Fruit fly (Drosophila melanogaster): ENCODE measurements around the gene Eig71Eh.
A peak's percentile ranks its signal among the peaks of the same experiment; 100 is the strongest.

Gene Eig71Eh

DNA sequence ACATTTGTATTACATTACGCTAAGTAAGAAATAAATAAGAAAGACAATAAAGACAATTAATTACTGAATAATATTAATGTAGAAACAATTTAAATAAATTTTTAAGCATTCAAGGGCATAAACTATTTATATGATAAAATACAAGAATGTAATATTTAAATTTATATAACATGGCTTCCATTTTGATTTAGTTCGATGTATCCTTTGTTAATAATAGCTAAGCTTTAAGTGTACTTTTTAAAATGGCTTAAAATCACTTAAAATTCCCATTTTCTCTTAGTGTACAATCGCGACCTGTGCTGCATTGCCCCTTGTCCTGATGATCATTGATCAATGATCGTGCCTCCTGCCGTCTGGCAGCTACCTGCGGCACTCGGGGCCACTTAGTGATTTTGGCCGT, 11.2 kb upstream of the Eig71Eh start (continued):
- TF ChIP-seq luna (GFP tag; optimal IDR thresholded peaks at IDR 0.05) (no peak), croc (GFP tag; conservative IDR thresholded peaks at IDR 0.05) (no peak), CG10366 (GFP tag; IDR thresholded peaks at IDR 0.05) (no peak), CG12769 (tag; optimal IDR thresholded peaks at IDR 0.05) (no peak), CG2129 (GFP tag; IDR thresholded peaks at IDR 0.05; ENCODE audit: partially characterized antibody) (no peak), Dref (GFP tag; IDR thresholded peaks at IDR 0.05) (no peak), lab (GFP tag; optimal IDR thresholded peaks at IDR 0.05) (no peak), CkIIα-i1 (GFP tag; IDR thresholded peaks at IDR 0.05) (no peak), Hr51 (GFP tag; optimal IDR thresholded peaks at IDR 0.05) (no peak), CG32772 (GFP tag; IDR thresholded peaks at IDR 0.05) (no peak), D (optimal IDR thresholded peaks at IDR 0.05) (no peak), D (GFP tag; optimal IDR thresholded peaks at IDR 0.05) (peak; percentile 29), Nf-YB (GFP tag; optimal IDR thresholded peaks at IDR 0.05) (peak; percentile 5), Antp (GFP tag; optimal IDR thresholded peaks at IDR 0.05) (no peak), otp (GFP tag; IDR thresholded peaks at IDR 0.05) (no peak), prd (optimal IDR thresholded peaks at IDR 0.05) (no peak), prd (GFP tag; IDR thresholded peaks at IDR 0.05) (peak; percentile 40; the same call in 1 of the 3 replicates), Lhr (GFP tag; optimal IDR thresholded peaks at IDR 0.05) (no peak), CG10959 (GFP tag; IDR thresholded peaks at IDR 0.05) (peak; percentile 48; the same call in 1 of the 2 replicates), CG12391 (tag; optimal IDR thresholded peaks at IDR 0.05) (peak; percentile 54), ara (GFP tag; IDR thresholded peaks at IDR 0.05) (0 out of 2 replicates have a peak, but pooled peaks have one; percentile 24), Oaz (GFP tag; IDR thresholded peaks at IDR 0.05) (no peak), CG12104 (GFP tag; optimal IDR thresholded peaks at IDR 0.05) (no peak), ems (GFP tag; optimal IDR thresholded peaks at IDR 0.05) (no peak), CG31224 (GFP tag; IDR thresholded peaks at IDR 0.05) (no peak), btn (GFP tag; optimal IDR thresholded peaks at IDR 0.05) (no peak), CG14050 (GFP tag; IDR thresholded peaks at IDR 0.05) (no peak), HLH54F (GFP tag; optimal IDR thresholded peaks at IDR 0.05) (no peak), Hr39 (optimal IDR thresholded peaks at IDR 0.05) (no peak), CG8924 (tag; optimal IDR thresholded peaks at IDR 0.05) (peak; percentile 56), Jarid2 (GFP tag; optimal IDR thresholded peaks at IDR 0.05) (no peak), ase (GFP tag; IDR thresholded peaks at IDR 0.05) (no peak), tgo (GFP tag; IDR thresholded peaks at IDR 0.05) (no peak), CG10979 (tag; optimal IDR thresholded peaks at IDR 0.05) (peak; percentile 76), CG7786 (GFP tag; optimal IDR thresholded peaks at IDR 0.05) (no peak), CG1529 (GFP tag; optimal IDR thresholded peaks at IDR 0.05) (no peak), CG5953 (GFP tag; IDR thresholded peaks at IDR 0.05) (no peak), CG3281 (GFP tag; optimal IDR thresholded peaks at IDR 0.05) (no peak), kni (GFP tag; optimal IDR thresholded peaks at IDR 0.05) (no peak), Blimp-1 (GFP tag; optimal IDR thresholded peaks at IDR 0.05) (no peak), ato (GFP tag; IDR thresholded peaks at IDR 0.05; ENCODE audit: partially characterized antibody) (no peak), CG14014 (GFP tag; IDR thresholded peaks at IDR 0.05) (no peak), CG11560 (tag; IDR thresholded peaks at IDR 0.05) (no peak), tll (GFP tag; optimal IDR thresholded peaks at IDR 0.05) (peak in 1 of 2 experiments; percentile 3), schlank (tag; optimal IDR thresholded peaks at IDR 0.05) (no peak), her (GFP tag; optimal IDR thresholded peaks at IDR 0.05) (no peak), CG13775 (GFP tag; optimal IDR thresholded peaks at IDR 0.05) (peak; percentile 35), HHEX (GFP tag; optimal IDR thresholded peaks at IDR 0.05) (no peak), da (GFP tag; optimal IDR thresholded peaks at IDR 0.05) (no peak), tin (GFP tag; optimal IDR thresholded peaks at IDR 0.05) (no peak), phol (tag; optimal IDR thresholded peaks at IDR 0.05) (peak; percentile 48), CG4820 (GFP tag; optimal IDR thresholded peaks at IDR 0.05) (no peak)

Measured in whole organism, embryonic.